Worm (Caenorhabditis elegans) whole organism, early embryonic: ENCODE measurements around the gene gldi-4.

Source experiments
- B0310.2 ChIP-seq: sonication (generic microtip); optimal IDR thresholded peaks from 2 replicates; lab custom pipeline; 2016; ENCODE audit warnings: mild to moderate bottlenecking, missing genetic modification characterization, missing compliant biosample characterization
- F13C5.2 ChIP-seq: sonication (generic microtip); optimal IDR thresholded peaks from 2 replicates; lab custom pipeline; 2017; ENCODE audit warnings: mild to moderate bottlenecking, missing genetic modification characterization, inconsistent platforms, missing compliant biosample characterization
- aly-1 ChIP-seq: sonication (generic microtip); optimal IDR thresholded peaks from 2 replicates; lab custom pipeline; 2016; ENCODE audit warnings: missing genetic modification characterization, missing compliant biosample characterization
- ama-1 ChIP-seq: fragments of 150-350 bp; optimal IDR thresholded peaks from 2 replicates; lab custom pipeline; 2014
- ceh-13 ChIP-seq: fragments of 200-800 bp; sonication (Bioruptor generic); optimal IDR thresholded peaks from 2 replicates; lab custom pipeline; 2018; ENCODE audit warnings: mild to moderate bottlenecking, missing genetic modification characterization, missing compliant biosample characterization
- ceh-36 ChIP-seq: sonication (generic microtip); optimal IDR thresholded peaks from 2 replicates; lab custom pipeline; 2016; ENCODE audit warnings: missing genetic modification characterization, inconsistent platforms, missing compliant biosample characterization
- ets-7 ChIP-seq: sonication (generic microtip); optimal IDR thresholded peaks from 2 replicates; lab custom pipeline; 2016; ENCODE audit warnings: missing genotype, missing genetic modification characterization, missing compliant biosample characterization
- flt-1 ChIP-seq: fragments of 200-800 bp; sonication (Bioruptor generic); IDR thresholded peaks from 2 replicates; pipeline ENCODE4 v1.3.6; 2022; ENCODE audit warnings: missing genetic modification characterization, missing compliant biosample characterization
- hmbx-1 ChIP-seq: sonication (generic microtip); optimal IDR thresholded peaks from 2 replicates; lab custom pipeline; 2016; ENCODE audit warnings: mild to moderate bottlenecking, missing genetic modification characterization, missing compliant biosample characterization
- hmg-4 ChIP-seq: fragments of 200-800 bp; sonication (Bioruptor generic); optimal IDR thresholded peaks from 2 replicates; lab custom pipeline; 2018; ENCODE audit warnings: mild to moderate bottlenecking, missing genetic modification characterization, missing compliant biosample characterization
- hnd-1 ChIP-seq: sonication (generic microtip); optimal IDR thresholded peaks from 2 replicates; lab custom pipeline; 2016; ENCODE audit warnings: missing genetic modification characterization, missing compliant biosample characterization
- pes-1 ChIP-seq: fragments of 200-800 bp; sonication (Bioruptor generic); IDR thresholded peaks from 2 replicates; pipeline ENCODE4 v1.3.6; 2022; ENCODE audit warnings: missing genetic modification reagents, missing genetic modification characterization, missing compliant biosample characterization
- scrt-1 ChIP-seq: fragments of 200-800 bp; sonication (Bioruptor generic); IDR thresholded peaks from 2 replicates; pipeline ENCODE4 v1.3.6; 2022; ENCODE audit warnings: missing genetic modification characterization, missing compliant biosample characterization
- sea-1 ChIP-seq: fragments of 200-800 bp; sonication (Bioruptor generic); conservative IDR thresholded peaks from 2 replicates; pipeline ENCODE4 v1.3.6; 2022; ENCODE audit warnings: missing genetic modification characterization, missing compliant biosample characterization
- tbx-11 ChIP-seq: fragments of 200-800 bp; sonication (Bioruptor generic); IDR thresholded peaks from 2 replicates; pipeline ENCODE4 v1.3.6; 2022; ENCODE audit warnings: missing genetic modification characterization, missing compliant biosample characterization
- tbx-37 ChIP-seq: fragments of 200-800 bp; sonication (Bioruptor generic); conservative IDR thresholded peaks from 2 replicates; pipeline ENCODE4 v1.3.6; 2022; ENCODE audit warnings: missing genetic modification reagents, missing genetic modification characterization, missing compliant biosample characterization
- tra-4 ChIP-seq: sonication (generic microtip); optimal IDR thresholded peaks from 2 replicates; lab custom pipeline; 2017; ENCODE audit warnings: missing genetic modification characterization, missing compliant biosample characterization

Gene gldi-4

DNA sequence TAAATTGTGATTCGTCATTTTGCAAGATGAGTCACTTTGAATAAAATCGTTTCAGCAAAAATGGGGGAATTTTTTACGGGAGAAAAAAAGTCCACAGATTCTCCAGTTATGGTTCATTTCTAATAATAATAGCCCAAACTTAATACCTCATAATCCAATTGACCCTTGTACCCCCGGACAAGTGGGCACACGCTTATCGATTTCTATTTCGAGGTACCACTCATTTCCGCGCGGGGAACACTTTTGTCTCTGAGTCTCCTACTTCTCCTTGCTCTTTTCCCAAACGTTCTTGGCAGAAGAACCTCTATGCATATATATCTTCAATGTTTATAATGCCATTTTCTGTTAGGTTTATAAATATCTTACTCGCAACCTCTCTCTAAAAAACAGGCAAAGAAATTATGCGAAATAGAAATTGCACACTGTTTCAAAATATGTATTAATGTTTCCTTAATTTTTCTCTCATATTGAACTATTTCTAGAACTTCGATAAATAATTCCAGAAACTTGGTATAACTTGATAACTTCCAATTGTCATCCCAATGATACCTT lies at the start of gene gldi-4:
gldi-4 (plus strand) TSS at position 502 of the 552 bp plus-strand sequence.
- TF ChIP-seq hmg-4 (GFP tag; lab: Kevin White, UChicago) (no peak), ets-7 (tag; lab: Kevin White, UChicago) (no peak), tra-4 (tag; lab: Kevin White, UChicago) (no peak), aly-1 (no peak), tbx-11 (no peak), ceh-36 (tag; lab: Kevin White, UChicago) (no peak), ceh-13 (GFP tag; lab: Kevin White, UChicago) (no peak), F13C5.2 (tag; lab: Kevin White, UChicago) (no peak), B0310.2 (no peak), hnd-1 (tag; lab: Kevin White, UChicago) (no peak), ama-1 (lab: Kevin White, UChicago) (no peak), sea-1 (GFP tag; lab: Robert Waterston, UW) (no peak), scrt-1 (GFP tag; lab: Robert Waterston, UW) (no peak), flt-1 (GFP tag; lab: Robert Waterston, UW) (no peak), tbx-37 (GFP tag; lab: Robert Waterston, UW) (no peak), hmbx-1 (no peak), pes-1 (GFP tag; lab: Robert Waterston, UW) (no peak)

DNA sequence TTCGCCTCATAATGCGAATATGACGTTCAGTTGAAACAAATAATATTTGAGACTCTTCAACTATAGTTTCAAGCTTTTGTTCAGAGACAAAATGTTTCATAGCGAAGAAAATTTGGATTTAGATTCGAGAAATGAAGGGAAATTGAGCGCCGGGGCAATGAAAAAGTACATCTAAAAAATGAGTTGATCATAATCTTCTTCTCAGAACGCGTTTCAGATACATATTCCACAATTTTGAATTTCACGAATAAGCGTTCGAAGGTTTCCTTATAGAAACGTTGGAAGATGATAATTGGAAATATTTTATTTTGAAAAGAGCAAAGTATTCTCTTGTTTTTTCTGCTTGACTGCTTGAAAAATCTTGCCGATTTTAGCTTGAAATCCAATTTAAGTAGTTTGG lies 47.2 kb upstream of the gldi-4 start, which contains the start of gene ZK381.8:
ZK381.8 (minus strand) TSS at position 101 of the 400 bp plus-strand sequence.
- TF ChIP-seq scrt-1 (GFP tag; lab: Robert Waterston, UW) (no peak), sea-1 (GFP tag; lab: Robert Waterston, UW) (no peak), F13C5.2 (tag; lab: Kevin White, UChicago) (no peak), ceh-13 (GFP tag; lab: Kevin White, UChicago) (no peak), hmg-4 (GFP tag; lab: Kevin White, UChicago) (no peak), ceh-36 (tag; lab: Kevin White, UChicago) (no peak), ets-7 (tag; lab: Kevin White, UChicago) (no peak), hnd-1 (tag; lab: Kevin White, UChicago) (no peak), flt-1 (GFP tag; lab: Robert Waterston, UW) (no peak), B0310.2 (no peak), tbx-37 (GFP tag; lab: Robert Waterston, UW) (no peak), hmbx-1 (no peak), tra-4 (tag; lab: Kevin White, UChicago) (no peak), pes-1 (GFP tag; lab: Robert Waterston, UW) (no peak), aly-1 (no peak), tbx-11 (no peak), ama-1 (lab: Kevin White, UChicago) (no peak)

DNA sequence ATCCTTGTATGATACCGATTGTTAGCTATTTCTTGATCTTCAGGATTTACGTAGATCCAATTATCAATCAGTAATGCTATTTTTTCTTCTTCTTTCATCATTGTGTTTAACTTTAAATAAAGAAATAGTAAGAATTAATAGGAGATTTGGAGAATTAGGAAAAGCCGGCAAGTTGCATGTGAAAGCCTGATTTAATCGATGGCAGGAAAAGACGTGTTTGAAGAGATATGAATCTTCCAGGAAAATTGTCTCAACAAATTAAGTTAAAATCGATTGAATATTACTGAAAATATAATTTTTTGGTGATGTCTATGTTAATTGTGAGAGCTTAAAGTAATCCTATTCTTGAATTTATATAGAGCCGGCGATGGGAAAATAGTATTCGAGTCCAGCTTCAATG lies 46.2 kb upstream of the gldi-4 start, which contains the start of gene ZK381.62:
ZK381.62 (minus strand) TSS at position 101 of the 400 bp plus-strand sequence.
- TF ChIP-seq hmg-4 (GFP tag; lab: Kevin White, UChicago), result no peak
- TF ChIP-seq ceh-13 (GFP tag; lab: Kevin White, UChicago), result no peak
- no peak for TF ChIP-seq sea-1 (GFP tag; lab: Robert Waterston, UW)
- TF ChIP-seq B0310.2, result no peak
- no peak for TF ChIP-seq tbx-11
- no peak for TF ChIP-seq ets-7 (tag; lab: Kevin White, UChicago)
- TF ChIP-seq ama-1 (lab: Kevin White, UChicago), result no peak
- TF ChIP-seq tra-4 (tag; lab: Kevin White, UChicago), result no peak
- no peak for TF ChIP-seq pes-1 (GFP tag; lab: Robert Waterston, UW)
- TF ChIP-seq flt-1 (GFP tag; lab: Robert Waterston, UW), result no peak
- no peak for TF ChIP-seq F13C5.2 (tag; lab: Kevin White, UChicago)
- no peak for TF ChIP-seq scrt-1 (GFP tag; lab: Robert Waterston, UW)
- TF ChIP-seq ceh-36 (tag; lab: Kevin White, UChicago), result no peak
- TF ChIP-seq aly-1, result no peak

DNA sequence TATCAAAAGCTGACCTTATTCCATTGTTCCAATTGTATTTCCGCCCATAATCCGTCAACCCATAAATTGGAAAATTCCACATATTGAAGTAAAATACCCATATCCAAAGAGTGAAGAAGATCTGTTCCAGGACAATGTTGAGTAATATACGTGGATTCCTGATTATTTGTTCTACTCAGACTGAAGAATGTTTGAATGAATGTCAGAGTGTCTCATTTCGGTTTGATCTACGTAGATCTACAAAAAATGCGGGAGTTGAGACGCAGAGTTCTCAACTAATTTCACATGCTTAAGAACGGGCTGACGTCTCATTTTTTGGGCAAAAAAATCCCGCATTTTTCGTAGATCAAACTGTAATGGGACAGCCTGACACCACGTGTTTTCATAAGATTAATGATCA lies 45.0 kb upstream of the gldi-4 start, which contains the start of gene nhr-249:
nhr-249 (minus strand) TSS at position 101 of the 400 bp plus-strand sequence.
- no peak for TF ChIP-seq tbx-11
- TF ChIP-seq tra-4 (tag; lab: Kevin White, UChicago), result no peak

DNA sequence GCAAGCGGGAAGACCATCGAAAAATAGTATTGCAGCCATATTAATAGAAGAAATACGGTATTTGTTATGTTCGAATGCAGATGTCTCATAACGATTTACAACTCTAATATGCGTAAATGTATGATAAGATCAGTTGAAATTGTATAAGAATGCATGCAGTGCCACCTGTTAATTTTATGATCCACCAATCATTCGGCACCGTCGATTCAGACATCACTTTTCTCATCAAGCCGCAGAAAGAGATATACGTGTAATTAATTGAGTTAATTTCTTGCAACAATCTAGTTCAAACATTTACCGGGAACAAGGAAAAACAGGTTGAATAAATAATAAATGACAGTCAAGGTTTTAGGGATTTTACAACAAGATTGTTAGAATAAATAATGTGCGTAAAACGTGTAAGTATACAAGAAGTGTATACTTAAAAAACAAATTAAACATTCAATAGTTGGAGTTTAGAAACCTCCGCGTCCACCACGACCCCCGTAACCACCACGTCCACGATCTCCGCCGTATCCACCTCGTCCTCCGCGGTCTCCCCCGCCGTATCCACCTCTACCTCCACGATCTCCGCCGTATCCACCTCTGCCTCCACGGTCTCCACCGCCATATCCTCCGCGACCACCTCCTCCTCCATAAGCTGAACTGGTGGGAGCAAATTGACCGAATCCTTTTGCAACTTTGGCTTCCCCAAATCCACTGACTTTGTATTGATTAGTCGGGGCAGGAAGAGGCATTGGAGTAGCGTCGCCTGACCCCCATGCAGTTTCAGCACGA lies 43.1 kb upstream of the gldi-4 start:
- TF ChIP-seq ceh-13 (GFP tag; lab: Kevin White, UChicago), result no peak
- TF ChIP-seq ets-7 (tag; lab: Kevin White, UChicago), result no peak
- no peak for TF ChIP-seq ceh-36 (tag; lab: Kevin White, UChicago)
- TF ChIP-seq pes-1 (GFP tag; lab: Robert Waterston, UW), result no peak
- no peak for TF ChIP-seq tra-4 (tag; lab: Kevin White, UChicago)
- no peak for TF ChIP-seq tbx-11
- TF ChIP-seq sea-1 (GFP tag; lab: Robert Waterston, UW), result no peak
- TF ChIP-seq flt-1 (GFP tag; lab: Robert Waterston, UW), result no peak
- TF ChIP-seq tbx-37 (GFP tag; lab: Robert Waterston, UW), result no peak
- TF ChIP-seq B0310.2, result no peak
- TF ChIP-seq ama-1 (lab: Kevin White, UChicago), result no peak
- no peak for TF ChIP-seq scrt-1 (GFP tag; lab: Robert Waterston, UW)
- TF ChIP-seq aly-1, result no peak
- TF ChIP-seq F13C5.2 (tag; lab: Kevin White, UChicago), result no peak
- TF ChIP-seq hnd-1 (tag; lab: Kevin White, UChicago), result no peak
- TF ChIP-seq hmg-4 (GFP tag; lab: Kevin White, UChicago), result no peak
- TF ChIP-seq hmbx-1, result no peak

DNA sequence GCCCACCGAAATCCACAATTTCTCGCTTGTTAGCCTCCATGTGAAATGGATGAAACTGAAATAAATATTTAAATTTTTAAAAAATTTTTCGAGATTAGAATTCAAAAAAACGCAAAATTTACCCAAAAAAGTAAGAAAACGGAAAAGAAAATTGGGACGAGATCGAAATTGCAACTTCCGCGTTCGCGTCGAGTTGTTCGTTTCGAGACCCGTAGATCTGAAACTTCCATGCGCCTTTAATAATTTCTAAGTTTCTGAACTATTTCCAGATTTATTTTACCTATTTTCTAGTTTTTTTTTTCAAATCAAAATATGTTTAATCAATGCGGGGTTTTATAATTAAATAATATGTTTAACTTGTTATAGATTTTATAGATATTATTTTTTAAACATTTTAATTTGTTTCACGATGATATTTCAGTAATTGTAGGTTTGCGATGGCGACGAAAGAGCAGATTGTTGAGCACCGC lies 40.3 kb upstream of the gldi-4 start, which contains the start of the genes pgl-1 and him-3:
pgl-1 (minus strand) TSS at position 230 of the 470 bp plus-strand sequence.
him-3 (plus strand) TSS at position 420 of the 470 bp plus-strand sequence.
- TF ChIP-seq ets-7 (tag; lab: Kevin White, UChicago) (no peak), tbx-37 (GFP tag; lab: Robert Waterston, UW) (no peak), ama-1 (lab: Kevin White, UChicago) (no peak), pes-1 (GFP tag; lab: Robert Waterston, UW) (no peak), ceh-36 (tag; lab: Kevin White, UChicago) (no peak), scrt-1 (GFP tag; lab: Robert Waterston, UW) (no peak), B0310.2 (no peak)
